Fruit fly (Drosophila melanogaster) whole organism, pupa: Measurements from ENCODE around the gene Bacc.
A peak's percentile ranks its signal among the peaks of the same experiment; 100 is the strongest.

Source experiments
- CG10348 ChIP-seq: fragments of 200-800 bp; sonication (Bioruptor generic); IDR thresholded peaks from 2 replicates; pipeline ENCODE4 v1.3.6; 2022; ENCODE audit warnings: missing biosample characterization, missing genetic modification characterization
- CG12605 ChIP-seq: fragments of 200-800 bp; sonication (Bioruptor generic); IDR thresholded peaks from 2 replicates; pipeline ENCODE4 v1.3.6; 2022; ENCODE audit warnings: missing biosample characterization, missing genetic modification characterization
- CG13204 ChIP-seq: fragments of 200-800 bp; sonication (Bioruptor generic); optimal IDR thresholded peaks from 2 replicates; lab custom pipeline; 2018; ENCODE audit warnings: missing biosample characterization, mild to moderate bottlenecking, missing genetic modification characterization, moderate library complexity
- CG14655 ChIP-seq: fragments of 200-800 bp; sonication (Bioruptor generic); optimal IDR thresholded peaks from 3 replicates; lab custom pipeline; 2017; ENCODE audit warnings: mild to moderate bottlenecking, missing biosample characterization, missing genetic modification reagents, missing genetic modification characterization
- CG15710 ChIP-seq: fragments of 200-800 bp; sonication (Bioruptor generic); optimal IDR thresholded peaks from 2 replicates; lab custom pipeline; 2018; ENCODE audit warnings: missing biosample characterization, mild to moderate bottlenecking, missing genetic modification characterization, moderate library complexity
- CG17806 ChIP-seq: fragments of 200-800 bp; sonication (Bioruptor generic); optimal IDR thresholded peaks from 2 replicates; lab custom pipeline; 2018; ENCODE audit warnings: missing biosample characterization, mild to moderate bottlenecking, missing genetic modification characterization, moderate library complexity
- CG32121 ChIP-seq: fragments of 200-800 bp; sonication (Bioruptor generic); IDR thresholded peaks from 2 replicates; pipeline ENCODE4 v1.3.6; 2022; ENCODE audit warnings: missing biosample characterization, missing genetic modification characterization
- CG34367 ChIP-seq: fragments of 200-800 bp; sonication (Bioruptor generic); optimal IDR thresholded peaks from 2 replicates; lab custom pipeline; 2018; ENCODE audit warnings: missing biosample characterization, mild to moderate bottlenecking, missing genetic modification characterization
- CG4496 ChIP-seq: fragments of 200-800 bp; sonication (Bioruptor generic); IDR thresholded peaks from 3 replicates; pipeline ENCODE4 v1.3.6; 2022; ENCODE audit warnings: missing biosample characterization, missing genetic modification characterization
- CG8159 ChIP-seq: fragments of 200-800 bp; sonication (Bioruptor generic); optimal IDR thresholded peaks from 3 replicates; lab custom pipeline; 2018; ENCODE audit warnings: missing biosample characterization, mild to moderate bottlenecking, missing genetic modification characterization, moderate library complexity
- CG8301 ChIP-seq: fragments of 200-800 bp; sonication (Bioruptor generic); optimal IDR thresholded peaks from 2 replicates; lab custom pipeline; 2018; ENCODE audit warnings: missing biosample characterization, mild to moderate bottlenecking, missing genetic modification characterization
- CG9948 ChIP-seq: fragments of 200-800 bp; sonication (Bioruptor generic); optimal IDR thresholded peaks from 2 replicates; lab custom pipeline; 2018; ENCODE audit warnings: missing biosample characterization, mild to moderate bottlenecking, missing genetic modification characterization, moderate library complexity
- D1 ChIP-seq: fragments of 200-800 bp; sonication (Bioruptor generic); optimal IDR thresholded peaks from 2 replicates; lab custom pipeline; 2018; ENCODE audit warnings: missing biosample characterization, mild to moderate bottlenecking, missing genetic modification characterization, moderate library complexity
- EcR ChIP-seq: fragments of 200-800 bp; sonication (Bioruptor generic); optimal IDR thresholded peaks from 3 replicates; lab custom pipeline; 2019; ENCODE audit warnings: missing biosample characterization, missing genetic modification characterization, mild to moderate bottlenecking, moderate library complexity, missing genetic modification reagents
- Ets98B ChIP-seq: fragments of 200-800 bp; sonication (Bioruptor generic); IDR thresholded peaks from 2 replicates; pipeline ENCODE4 v1.3.6; 2022; ENCODE audit warnings: missing biosample characterization, missing genetic modification characterization
- Pif1A ChIP-seq: fragments of 200-800 bp; sonication (Bioruptor generic); optimal IDR thresholded peaks from 3 replicates; lab custom pipeline; 2016; ENCODE audit warnings: missing biosample characterization, missing genetic modification characterization
- Pif1B ChIP-seq: fragments of 200-800 bp; sonication (Bioruptor generic); optimal IDR thresholded peaks from 3 replicates; lab custom pipeline; 2016; ENCODE audit warnings: missing biosample characterization, missing genetic modification characterization
- Snoo ChIP-seq: fragments of 200-800 bp; sonication (Bioruptor generic); optimal IDR thresholded peaks from 3 replicates; lab custom pipeline; 2017; ENCODE audit warnings: missing biosample characterization, mild to moderate bottlenecking, missing genetic modification characterization, inconsistent platforms
- fd96Ca ChIP-seq: fragments of 200-800 bp; sonication (Bioruptor generic); IDR thresholded peaks from 3 replicates; pipeline ENCODE4 v1.3.6; 2022; ENCODE audit warnings: missing biosample characterization, missing genetic modification characterization
- gl ChIP-seq: fragments of 200-800 bp; sonication (Bioruptor generic); optimal IDR thresholded peaks from 2 replicates; lab custom pipeline; 2018; ENCODE audit warnings: missing biosample characterization, mild to moderate bottlenecking, missing genetic modification characterization
- rn ChIP-seq: fragments of 200-800 bp; sonication (Bioruptor generic); IDR thresholded peaks from 2 replicates; pipeline ENCODE4 v1.3.6; 2022; ENCODE audit warnings: missing biosample characterization, missing genetic modification characterization

Gene Bacc

dm6 chr2L:2757930-2758556, 5.8 kb downstream of the Bacc start:
- no peak for TF ChIP-seq CG15710 (tag; lab: Kevin White, UChicago)
- TF ChIP-seq EcR (GFP tag; lab: Kevin White, UChicago): no peak
- no peak for TF ChIP-seq gl (tag; lab: Kevin White, UChicago)
- no peak for TF ChIP-seq CG34367 (tag; lab: Kevin White, UChicago)
- no peak for TF ChIP-seq CG4496 (GFP tag; lab: Robert Waterston, UW)
- no peak for TF ChIP-seq Pif1B (GFP tag; lab: Kevin White, UChicago)
- no peak for TF ChIP-seq fd96Ca (GFP tag; lab: Robert Waterston, UW)
- TF ChIP-seq CG9948 (tag; lab: Kevin White, UChicago): no peak
- no peak for TF ChIP-seq CG32121 (GFP tag; lab: Robert Waterston, UW)
- TF ChIP-seq CG14655 (GFP tag; lab: Kevin White, UChicago): no peak
- TF ChIP-seq CG10348: no peak
- TF ChIP-seq Pif1A (GFP tag; lab: Kevin White, UChicago): no peak
- TF ChIP-seq Ets98B (GFP tag; lab: Robert Waterston, UW): no peak
- no peak for TF ChIP-seq CG8159 (tag; lab: Kevin White, UChicago)
- TF ChIP-seq CG12605 (GFP tag; lab: Robert Waterston, UW): no peak
- TF ChIP-seq rn (GFP tag; lab: Robert Waterston, UW): no peak
- no peak for TF ChIP-seq CG8301 (tag; lab: Kevin White, UChicago)
- TF ChIP-seq CG13204 (GFP tag; lab: Kevin White, UChicago): no peak

dm6 chr2L:2759654-2760053, 7.4 kb downstream of the Bacc start, which contains the start of the genes HemK2, Snapin and Tnpo-SR:
Gene HemK2 (minus strand): TSS chr2L:2759677.
Gene Snapin (minus strand): TSS chr2L:2759677.
Gene Tnpo-SR (plus strand): TSS chr2L:2759924.
- TF ChIP-seq CG12605 (GFP tag; lab: Robert Waterston, UW) (peak; percentile 68), CG9948 (tag; lab: Kevin White, UChicago) (peak; percentile 81), CG17806 (tag; lab: Kevin White, UChicago) (peak; percentile 87), CG13204 (GFP tag; lab: Kevin White, UChicago) (no peak), CG34367 (tag; lab: Kevin White, UChicago) (peak; percentile 81), rn (GFP tag; lab: Robert Waterston, UW) (peak; percentile 88), Ets98B (GFP tag; lab: Robert Waterston, UW) (peak; percentile 89), Pif1A (GFP tag; lab: Kevin White, UChicago) (peak; percentile 86), Pif1B (GFP tag; lab: Kevin White, UChicago) (peak; percentile 86), CG8301 (tag; lab: Kevin White, UChicago) (peak; percentile 78), CG14655 (GFP tag; lab: Kevin White, UChicago) (no peak), Snoo (peak; percentile 89), CG4496 (GFP tag; lab: Robert Waterston, UW) (peak; percentile 96), fd96Ca (GFP tag; lab: Robert Waterston, UW) (peak; percentile 91), EcR (GFP tag; lab: Kevin White, UChicago) (peak; percentile 100), gl (tag; lab: Kevin White, UChicago) (peak; percentile 27), CG32121 (GFP tag; lab: Robert Waterston, UW) (peak; percentile 87), CG15710 (tag; lab: Kevin White, UChicago) (peak; percentile 89), CG8159 (tag; lab: Kevin White, UChicago) (peak; percentile 87), D1 (tag; lab: Kevin White, UChicago) (no peak), CG10348 (peak; percentile 64)

- TF ChIP-seq Pif1B (GFP tag; lab: Kevin White, UChicago) (no peak), CG8301 (tag; lab: Kevin White, UChicago) (no peak), CG34367 (tag; lab: Kevin White, UChicago) (no peak)
- TF ChIP-seq, all 21 proteins: peak for 0
These were observed 8.0 kb downstream of the Bacc start for dm6 chr2L:2760288-2760687.

dm6 chr2L:2765659-2766373, 13.6 kb downstream of the Bacc start, which contains the start of the genes Snx21 and aph-1:
Gene Snx21 (minus strand): TSS chr2L:2765665.
Gene aph-1 (plus strand): TSS chr2L:2766233.
- TF ChIP-seq CG9948 (tag; lab: Kevin White, UChicago): peak; percentile 86
- peak; percentile 10 for TF ChIP-seq EcR (GFP tag; lab: Kevin White, UChicago)
- peak; percentile 90 for TF ChIP-seq fd96Ca (GFP tag; lab: Robert Waterston, UW)
- peak; percentile 85 for TF ChIP-seq CG32121 (GFP tag; lab: Robert Waterston, UW)
- TF ChIP-seq Pif1B (GFP tag; lab: Kevin White, UChicago): peak; percentile 91
- peak; percentile 57 for TF ChIP-seq rn (GFP tag; lab: Robert Waterston, UW)
- TF ChIP-seq CG12605 (GFP tag; lab: Robert Waterston, UW): peak; percentile 71
- TF ChIP-seq Ets98B (GFP tag; lab: Robert Waterston, UW): peak; percentile 86
- TF ChIP-seq CG8159 (tag; lab: Kevin White, UChicago): peak; percentile 91
- TF ChIP-seq CG13204 (GFP tag; lab: Kevin White, UChicago): no peak
- TF ChIP-seq CG10348: 0 out of 2 replicates have a peak, but pooled peaks have one; percentile 48
- peak; percentile 45 for TF ChIP-seq gl (tag; lab: Kevin White, UChicago)
- peak; percentile 85 for TF ChIP-seq CG17806 (tag; lab: Kevin White, UChicago)
- TF ChIP-seq CG15710 (tag; lab: Kevin White, UChicago): peak; percentile 87
- TF ChIP-seq CG34367 (tag; lab: Kevin White, UChicago): peak; percentile 75
- TF ChIP-seq Pif1A (GFP tag; lab: Kevin White, UChicago): peak; percentile 80
- TF ChIP-seq CG8301 (tag; lab: Kevin White, UChicago): peak; percentile 82
- no peak for TF ChIP-seq D1 (tag; lab: Kevin White, UChicago)
- peak; percentile 88 for TF ChIP-seq CG4496 (GFP tag; lab: Robert Waterston, UW)
- TF ChIP-seq CG14655 (GFP tag; lab: Kevin White, UChicago): peak; percentile 87
- peak; percentile 87 for TF ChIP-seq Snoo
